Fruit fly (Drosophila melanogaster) whole organism, wandering third instar larva: ENCODE results near the gene ZnT63C.

Source experiments
- CG9705 ChIP-seq: fragments of 200-800 bp; sonication (Bioruptor generic); optimal IDR thresholded peaks from 2 replicates; lab custom pipeline; 2018; ENCODE audit warnings: missing biosample characterization, mild to moderate bottlenecking, missing genetic modification characterization
- Hnf4 ChIP-seq: fragments of 200-800 bp; sonication (Bioruptor generic); optimal IDR thresholded peaks from 2 replicates; lab custom pipeline; 2016; ENCODE audit warnings: missing biosample characterization, mild to moderate bottlenecking, missing genetic modification characterization
- OdsH ChIP-seq: fragments of 200-800 bp; sonication (Bioruptor generic); optimal IDR thresholded peaks from 2 replicates; lab custom pipeline; 2016; ENCODE audit warnings: missing biosample characterization, mild to moderate bottlenecking, missing genetic modification characterization
- Rel ChIP-seq, 2 experiments: fragments of 200-800 bp; sonication (Bioruptor generic) in 1 of 2; optimal IDR thresholded peaks; 2 replicates in 1 of 2; 3 replicates in 1 of 2; lab custom pipeline; 2016 to 2019; ENCODE audit warnings: mild to moderate bottlenecking in 2 of 2, missing biosample characterization in 2 of 2, missing genetic modification characterization in 2 of 2, moderate library complexity in 1 of 2
- Vsx2 ChIP-seq: fragments of 200-300, 225-300 bp; sonication (Bioruptor generic); optimal IDR thresholded peaks from 2 replicates; lab custom pipeline; 2018; ENCODE audit warnings: missing biosample characterization, missing genetic modification characterization; ENCODE audit not compliant: partially characterized antibody
- br ChIP-seq: fragments of 200-800 bp; sonication (Bioruptor generic); optimal IDR thresholded peaks from 2 replicates; lab custom pipeline; 2016; ENCODE audit warnings: missing biosample characterization, missing genetic modification characterization
- h ChIP-seq: fragments of 200-800 bp; sonication (Bioruptor generic); optimal IDR thresholded peaks from 3 replicates; lab custom pipeline; 2016; ENCODE audit warnings: missing biosample characterization, mild to moderate bottlenecking, missing genetic modification characterization
- lola ChIP-seq: fragments of >200 bp; optimal IDR thresholded peaks from 2 replicates; lab custom pipeline; 2017; ENCODE audit warnings: missing biosample characterization, missing genetic modification characterization
- pan ChIP-seq: fragments of >200 bp; optimal IDR thresholded peaks from 2 replicates; lab custom pipeline; 2017
- rgr ChIP-seq: fragments of 200-800 bp; sonication (Bioruptor generic); optimal IDR thresholded peaks from 3 replicates; lab custom pipeline; 2016; ENCODE audit warnings: missing biosample characterization, mild to moderate bottlenecking, missing genetic modification characterization

DNA sequence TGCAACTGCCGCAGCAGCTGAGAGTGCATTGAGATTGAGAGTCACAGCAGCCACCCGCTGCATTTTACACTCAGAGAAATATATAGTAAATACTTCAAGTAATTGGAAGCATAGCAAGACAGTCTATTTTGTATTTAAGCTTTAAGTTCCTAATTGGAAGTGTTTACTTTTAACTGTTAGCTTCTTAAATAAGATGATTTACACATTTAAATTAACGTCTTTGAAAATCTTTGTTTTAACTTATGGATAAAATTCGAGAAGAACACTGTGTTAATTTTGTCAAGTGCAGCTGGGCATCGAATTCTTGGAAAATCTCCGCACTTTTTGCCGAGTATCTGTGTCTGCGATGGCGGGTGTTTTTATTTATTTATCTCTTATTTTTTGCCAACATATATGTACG is 43.8 kb upstream of the ZnT63C start:
- peak; percentile 57 for TF ChIP-seq Hnf4 (GFP tag; lab: Kevin White, UChicago)
- TF ChIP-seq OdsH = peak; percentile 67
- no peak for TF ChIP-seq lola (GFP tag; lab: Kevin White, UChicago)
- peak; percentile 21 for TF ChIP-seq CG9705 (GFP tag; lab: Kevin White, UChicago)
- peak; percentile 65 for TF ChIP-seq rgr (GFP tag; lab: Kevin White, UChicago)
- TF ChIP-seq Rel (GFP tag; optimal IDR thresholded peaks at IDR 0.05; lab: Kevin White, UChicago) = no peak
- TF ChIP-seq Rel (tag; optimal IDR thresholded peaks at IDR 0.05; lab: Kevin White, UChicago) = no peak
- TF ChIP-seq br (GFP tag; lab: Kevin White, UChicago) = peak; percentile 71
- TF ChIP-seq pan (lab: Kevin White, UChicago) = no peak
- no peak for TF ChIP-seq Vsx2
- TF ChIP-seq h (GFP tag; lab: Kevin White, UChicago) = peak; percentile 81
